Worm (Caenorhabditis elegans) whole organism, L4 larva: ENCODE results near the gene F37A4.6.
"Not testable (repeated sequence)": the region's sequence is repeated elsewhere in the genome, so short reads cannot be mapped to it uniquely, and the experiment has no call there.

Source experiments
- D1046.2 ChIP-seq: fragments of 200-800 bp; sonication (Bioruptor generic); IDR thresholded peaks from 2 replicates; pipeline ENCODE4 v1.3.6; 2022; ENCODE audit warnings: missing genetic modification characterization, missing compliant biosample characterization
- F26F4.8 ChIP-seq: fragments of 200-800 bp; sonication (Bioruptor generic); conservative IDR thresholded peaks from 2 replicates; pipeline ENCODE4 v1.3.6; 2022; ENCODE audit warnings: missing genetic modification characterization, missing compliant biosample characterization
- F44E2.7 ChIP-seq: fragments of 200-800 bp; sonication (Bioruptor generic); IDR thresholded peaks from 2 replicates; pipeline ENCODE4 v2.1.2; 2022; ENCODE audit warnings: missing genetic modification characterization, missing compliant biosample characterization
- Y48G9A.11 ChIP-seq: fragments of 200-800 bp; sonication (Bioruptor generic); IDR thresholded peaks from 2 replicates; pipeline ENCODE4 v1.3.6; 2022; ENCODE audit warnings: missing genetic modification reagents, missing genetic modification characterization, missing compliant biosample characterization
- Y75B8A.6 ChIP-seq: fragments of 200-800 bp; sonication (Bioruptor generic); IDR thresholded peaks from 2 replicates; pipeline ENCODE4 v1.3.6; 2022; ENCODE audit warnings: missing genetic modification reagents, missing genetic modification characterization, missing compliant biosample characterization
- ZK337.2 ChIP-seq: fragments of 200-800 bp; sonication (Bioruptor generic); IDR thresholded peaks from 2 replicates; pipeline ENCODE4 v1.3.6; 2022; ENCODE audit warnings: missing genetic modification reagents, missing genetic modification characterization, missing compliant biosample characterization
- ceh-20 ChIP-seq: fragments of 200-800 bp; sonication (Bioruptor generic); IDR thresholded peaks from 2 replicates; pipeline ENCODE4 v1.3.6; 2022; ENCODE audit warnings: missing genetic modification reagents, missing genetic modification characterization, missing compliant biosample characterization
- ceh-28 ChIP-seq: fragments of 150-350 bp; optimal IDR thresholded peaks from 2 replicates; lab custom pipeline; 2014; ENCODE audit warnings: missing biosample characterization, missing genetic modification reagents, missing genetic modification characterization
- ceh-44 ChIP-seq: fragments of 200-800 bp; sonication (Bioruptor generic); IDR thresholded peaks from 2 replicates; pipeline ENCODE4 v1.3.6; 2022; ENCODE audit warnings: missing genetic modification reagents, missing genetic modification characterization, missing compliant biosample characterization
- ctbp-1 ChIP-seq: fragments of 200-800 bp; sonication (Bioruptor generic); IDR thresholded peaks from 2 replicates; pipeline ENCODE4 v1.3.6; 2022; ENCODE audit warnings: missing genetic modification reagents, missing genetic modification characterization, missing compliant biosample characterization
- daf-12 ChIP-seq: fragments of 150-350 bp; optimal IDR thresholded peaks from 2 replicates; lab custom pipeline; 2014; ENCODE audit warnings: missing biosample characterization, missing genetic modification reagents, missing genetic modification characterization
- daf-16 ChIP-seq, 3 experiments: sonication (generic microtip); optimal IDR thresholded peaks; 2 replicates each; lab custom pipeline; 2016 to 2017; ENCODE audit warnings: missing genetic modification characterization in 3 of 3, missing genetic modification reagents in 3 of 3, mild to moderate bottlenecking in 2 of 3, missing compliant biosample characterization in 2 of 3, missing biosample characterization in 1 of 3, moderate library complexity in 1 of 3
- daf-19 ChIP-seq: fragments of 200-800 bp; sonication (Bioruptor generic); conservative IDR thresholded peaks from 2 replicates; pipeline ENCODE4 v1.3.6; 2022; ENCODE audit warnings: missing genetic modification characterization, missing compliant biosample characterization
- dmd-6 ChIP-seq: fragments of 200-800 bp; sonication (Bioruptor generic); IDR thresholded peaks from 2 replicates; pipeline ENCODE4 v1.3.6; 2022; ENCODE audit warnings: missing genetic modification reagents, missing genetic modification characterization, missing compliant biosample characterization
- dmd-8 ChIP-seq: fragments of 200-800 bp; sonication (Bioruptor generic); IDR thresholded peaks from 2 replicates; pipeline ENCODE4 v1.3.6; 2022; ENCODE audit warnings: missing genetic modification characterization, missing compliant biosample characterization
- dmd-9 ChIP-seq: fragments of 200-800 bp; sonication (Bioruptor generic); IDR thresholded peaks from 2 replicates; pipeline ENCODE4 v1.3.6; 2022; ENCODE audit warnings: missing genetic modification reagents, missing genetic modification characterization, missing compliant biosample characterization
- egl-43 ChIP-seq: fragments of 200-800 bp; sonication (Bioruptor generic); IDR thresholded peaks from 2 replicates; pipeline ENCODE4 v1.3.6; 2022; ENCODE audit warnings: missing genetic modification reagents, missing genetic modification characterization, missing compliant biosample characterization
- fkh-10 ChIP-seq: fragments of 150-350 bp; optimal IDR thresholded peaks from 2 replicates; lab custom pipeline; 2014; ENCODE audit warnings: missing biosample characterization, missing genetic modification reagents, missing genetic modification characterization
- hlh-30 ChIP-seq: sonication (generic microtip); optimal IDR thresholded peaks from 2 replicates; lab custom pipeline; 2017; ENCODE audit warnings: antibody characterized with exemption, mild to moderate bottlenecking, missing genetic modification characterization, missing compliant biosample characterization; ENCODE audit not compliant: insufficient read depth
- hmg-1.1 ChIP-seq: fragments of 200-800 bp; sonication (Bioruptor generic); IDR thresholded peaks from 2 replicates; pipeline ENCODE4 v1.3.6; 2022; ENCODE audit warnings: missing genetic modification reagents, missing genetic modification characterization, missing compliant biosample characterization
- lim-7 ChIP-seq: fragments of 200-800 bp; sonication (Bioruptor generic); IDR thresholded peaks from 2 replicates; pipeline ENCODE4 v1.3.6; 2022; ENCODE audit warnings: missing genetic modification characterization, missing compliant biosample characterization
- lin-1 ChIP-seq: fragments of 200-800 bp; sonication (Bioruptor generic); IDR thresholded peaks from 2 replicates; pipeline ENCODE4 v1.3.6; 2022; ENCODE audit warnings: missing genetic modification reagents, missing genetic modification characterization, missing compliant biosample characterization
- lin-38 ChIP-seq: fragments of 200-800 bp; sonication (Bioruptor generic); IDR thresholded peaks from 2 replicates; pipeline ENCODE4 v1.3.6; 2022; ENCODE audit warnings: missing genetic modification reagents, missing genetic modification characterization, missing compliant biosample characterization
- lir-3 ChIP-seq: sonication (generic microtip); optimal IDR thresholded peaks from 2 replicates; lab custom pipeline; 2016; ENCODE audit warnings: mild to moderate bottlenecking, missing genetic modification characterization, missing compliant biosample characterization
- lsy-2 ChIP-seq, 2 experiments: fragments of 150-350 bp in 1 of 2; sonication (generic microtip) in 1 of 2; optimal IDR thresholded peaks; 2 replicates each; lab custom pipeline; 2014 to 2017; ENCODE audit warnings: missing biosample characterization in 2 of 2, missing genetic modification characterization in 2 of 2
- madf-5 ChIP-seq, 2 experiments: fragments of 200-800 bp; sonication (Bioruptor generic); IDR thresholded peaks; 2 replicates each; pipeline ENCODE4 v1.3.6; 2022; ENCODE audit warnings: missing compliant biosample characterization in 2 of 2, missing genetic modification characterization in 2 of 2
- madf-9 ChIP-seq: fragments of 200-800 bp; sonication (Bioruptor generic); conservative IDR thresholded peaks from 2 replicates; pipeline ENCODE4 v1.3.6; 2022; ENCODE audit warnings: missing genetic modification reagents, missing genetic modification characterization, missing compliant biosample characterization
- mep-1 ChIP-seq: fragments of 150-350 bp; sonication (generic microtip); optimal IDR thresholded peaks from 3 replicates; lab custom pipeline; 2014; ENCODE audit warnings: missing biosample characterization, missing genetic modification characterization
- mxl-2 ChIP-seq: fragments of 200-800 bp; sonication (Bioruptor generic); conservative IDR thresholded peaks from 2 replicates; pipeline ENCODE4 v1.3.6; 2022; ENCODE audit warnings: missing genetic modification reagents, missing genetic modification characterization, missing compliant biosample characterization
- nhr-11 ChIP-seq: fragments of 150-350 bp; optimal IDR thresholded peaks from 2 replicates; lab custom pipeline; 2014; ENCODE audit warnings: missing biosample characterization, missing genetic modification characterization
- nhr-111 ChIP-seq: fragments of 200-800 bp; sonication (Bioruptor generic); optimal IDR thresholded peaks from 2 replicates; lab custom pipeline; 2018; ENCODE audit warnings: mild to moderate bottlenecking, missing genetic modification characterization, missing compliant biosample characterization
- nhr-41 ChIP-seq: fragments of 200-800 bp; sonication (Bioruptor generic); IDR thresholded peaks from 2 replicates; pipeline ENCODE4 v1.3.6; 2022; ENCODE audit warnings: missing genetic modification reagents, missing genetic modification characterization, missing compliant biosample characterization
- nhr-48 ChIP-seq: sonication (generic microtip); optimal IDR thresholded peaks from 2 replicates; lab custom pipeline; 2016; ENCODE audit warnings: mild to moderate bottlenecking, missing genetic modification characterization, missing compliant biosample characterization
- pha-4 ChIP-seq, 2 experiments: fragments of 150-350 bp in 1 of 2; fragments of 200-800 bp in 1 of 2; sonication (Bioruptor generic) in 1 of 2; IDR thresholded peaks in 1 of 2; optimal IDR thresholded peaks in 1 of 2; 2 replicates each; pipeline versions ENCODE4 v1.3.6 to Lab custom; 2014 to 2022; ENCODE audit warnings: missing genetic modification characterization in 2 of 2, missing genetic modification reagents in 2 of 2, missing biosample characterization in 1 of 2, missing compliant biosample characterization in 1 of 2
- rbr-2 ChIP-seq: sonication (generic microtip); optimal IDR thresholded peaks from 2 replicates; lab custom pipeline; 2016; ENCODE audit warnings: missing genotype, missing genetic modification characterization, missing compliant biosample characterization
- set-16 ChIP-seq: fragments of 200-800 bp; sonication (Bioruptor generic); IDR thresholded peaks from 2 replicates; pipeline ENCODE4 v1.3.6; 2022; ENCODE audit warnings: missing genetic modification reagents, missing genetic modification characterization, missing compliant biosample characterization
- spr-3 ChIP-seq: fragments of 200-800 bp; sonication (Bioruptor generic); optimal IDR thresholded peaks from 2 replicates; lab custom pipeline; 2018; ENCODE audit warnings: mild to moderate bottlenecking, missing genetic modification characterization, missing compliant biosample characterization
- tra-1 ChIP-seq: fragments of 200-800 bp; sonication (Bioruptor generic); IDR thresholded peaks from 2 replicates; pipeline ENCODE4 v1.3.6; 2022; ENCODE audit warnings: missing genetic modification reagents, missing genetic modification characterization, missing compliant biosample characterization
- unc-62 ChIP-seq, 3 experiments: fragments of 150-350 bp in 1 of 3; sonication (generic microtip); optimal IDR thresholded peaks in 2 of 3; peaks in 1 of 3; 1 replicate in 1 of 3; 2 replicates in 2 of 3; lab custom pipeline; 2014 to 2017; ENCODE audit warnings: missing biosample characterization in 3 of 3, missing genetic modification characterization in 3 of 3, missing genetic modification reagents in 3 of 3, missing genotype in 1 of 3
- vab-7 ChIP-seq: fragments of 200-800 bp; sonication (Bioruptor generic); IDR thresholded peaks from 2 replicates; pipeline ENCODE4 v1.3.6; 2022; ENCODE audit warnings: missing genetic modification reagents, missing genetic modification characterization, missing compliant biosample characterization
- zfp-3 ChIP-seq: fragments of 200-800 bp; sonication (Bioruptor generic); conservative IDR thresholded peaks from 2 replicates; pipeline ENCODE4 v1.3.6; 2022; ENCODE audit warnings: missing genetic modification reagents, missing genetic modification characterization, missing compliant biosample characterization
- zip-11 ChIP-seq: fragments of 200-800 bp; sonication (Bioruptor generic); IDR thresholded peaks from 2 replicates; pipeline ENCODE4 v1.3.6; 2022; ENCODE audit warnings: missing genetic modification characterization, missing compliant biosample characterization
- zip-2 ChIP-seq: fragments of 150-350 bp; optimal IDR thresholded peaks from 2 replicates; lab custom pipeline; 2014; ENCODE audit warnings: missing biosample characterization, missing genetic modification characterization
- ztf-11 ChIP-seq: fragments of 150-350 bp; optimal IDR thresholded peaks from 2 replicates; lab custom pipeline; 2014; ENCODE audit warnings: missing biosample characterization, missing genetic modification characterization

The F37A4.6 gene

DNA sequence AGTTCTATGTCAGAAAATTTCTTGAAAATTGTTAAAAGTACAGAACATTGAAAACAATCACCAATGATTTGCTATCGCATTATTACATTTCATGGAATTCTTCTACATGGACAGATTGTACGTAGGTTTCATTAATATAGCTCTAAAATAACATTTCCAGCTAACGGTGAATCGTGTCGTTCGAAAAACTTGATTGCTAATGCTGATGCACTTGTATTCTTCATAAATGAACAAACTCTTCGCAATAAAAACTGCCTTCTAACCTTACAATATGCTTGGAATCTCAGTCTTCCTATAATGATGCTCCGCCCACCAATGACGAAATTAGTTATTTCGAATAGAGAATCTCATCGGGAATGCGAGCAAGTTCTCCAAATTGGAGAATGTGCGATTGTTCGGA lies at the start of gene F37A4.6:
Gene F37A4.6 (plus strand): TSS at position 301 of the 400 bp plus-strand sequence.
- TF ChIP-seq spr-3 (no peak), zip-2 (tag; lab: Kevin White, UChicago) (no peak), rbr-2 (tag; lab: Kevin White, UChicago) (no peak), daf-19 (GFP tag; lab: Robert Waterston, UW) (no peak), zip-11 (GFP tag; lab: Robert Waterston, UW) (no peak), nhr-48 (no peak), unc-62 (GFP tag; optimal IDR thresholded peaks at IDR 0.05 in 1 of 2; lab: Kevin White, UChicago) (no peak), unc-62 (tag; optimal IDR thresholded peaks at IDR 0.05; lab: Kevin White, UChicago) (no peak), mxl-2 (no peak), lir-3 (tag; lab: Kevin White, UChicago) (no peak), fkh-10 (no peak), nhr-11 (tag; lab: Kevin White, UChicago) (no peak), nhr-111 (GFP tag; lab: Kevin White, UChicago) (no peak), dmd-8 (GFP tag; lab: Robert Waterston, UW) (no peak), daf-16 (GFP tag; optimal IDR thresholded peaks at IDR 0.05; lab: Kevin White, UChicago) (no peak), daf-16 (tag; optimal IDR thresholded peaks at IDR 0.05; lab: Kevin White, UChicago) (no peak), ceh-20 (GFP tag; lab: Robert Waterston, UW) (no peak), ceh-28 (tag; lab: Kevin White, UChicago) (no peak), madf-9 (no peak), dmd-9 (GFP tag; lab: Robert Waterston, UW) (no peak)
- TF ChIP-seq, all 104 proteins: peak for 0

DNA sequence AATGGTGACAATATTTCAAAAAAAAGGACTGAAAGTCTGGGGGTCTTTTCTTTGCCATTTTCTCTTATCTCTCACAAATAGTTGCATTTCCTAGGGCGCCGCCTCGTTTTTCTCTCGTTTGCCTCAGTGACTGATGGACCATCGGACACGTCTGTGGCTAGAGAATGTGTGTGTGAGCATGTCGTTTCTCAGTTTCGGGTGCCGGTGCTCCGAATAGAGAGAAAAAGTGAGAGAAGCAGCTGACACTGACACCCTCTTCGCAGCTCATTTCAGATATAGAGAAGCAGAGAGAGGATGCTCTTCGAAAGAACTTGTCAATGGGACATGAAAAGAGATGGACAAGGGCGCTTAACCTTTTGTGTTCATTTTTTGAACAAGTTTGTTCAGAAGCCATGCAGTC lies 49.8 kb upstream of the F37A4.6 start:
- peak; percentile 26; the same call in 1 of the 2 replicates for TF ChIP-seq ctbp-1 (GFP tag; lab: Robert Waterston, UW)
- TF ChIP-seq nhr-11 (tag; lab: Kevin White, UChicago): peak; percentile 31
- peak in 1 of 2 experiments; percentile 15 for TF ChIP-seq lsy-2 (tag; optimal IDR thresholded peaks at IDR 0.05; lab: Kevin White, UChicago)
- TF ChIP-seq daf-12 (tag; lab: Kevin White, UChicago): no peak
- TF ChIP-seq ztf-11 (tag; lab: Kevin White, UChicago): no peak
- peak in 1 of 2 experiments; percentile 78 for TF ChIP-seq unc-62 (GFP tag; optimal IDR thresholded peaks at IDR 0.05 in 1 of 2; lab: Kevin White, UChicago)
- no peak for TF ChIP-seq unc-62 (tag; optimal IDR thresholded peaks at IDR 0.05; lab: Kevin White, UChicago)
- peak; percentile 37 for TF ChIP-seq mep-1 (tag; lab: Kevin White, UChicago)
- TF ChIP-seq hlh-30 (tag; lab: Kevin White, UChicago): peak; percentile 50
- TF ChIP-seq, all 104 proteins: peak for 6

DNA sequence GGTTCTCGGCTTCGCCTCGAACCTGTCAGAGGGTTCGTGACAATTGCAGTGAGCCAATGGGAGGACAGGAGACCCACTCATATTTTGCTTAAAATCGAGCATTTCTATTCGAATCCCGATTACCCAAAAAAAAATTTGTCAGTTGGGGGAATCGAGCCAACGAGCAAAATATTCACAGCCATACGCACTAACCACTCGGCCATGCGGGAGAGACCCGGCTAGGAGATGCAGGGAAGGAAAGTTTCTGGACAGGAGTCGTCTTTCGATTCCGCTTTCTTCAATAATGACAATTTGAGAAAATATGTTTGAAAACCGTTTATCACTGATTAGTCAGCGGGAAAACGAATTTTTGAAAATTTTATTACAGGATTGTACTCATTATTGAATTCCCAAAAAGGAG lies 44.0 kb upstream of the F37A4.6 start:
- TF ChIP-seq F44E2.7 (GFP tag; lab: Robert Waterston, UW): peak; percentile 90
- 0 out of 2 replicates have a peak, but pooled peaks have one; percentile 28 for TF ChIP-seq ceh-20 (GFP tag; lab: Robert Waterston, UW)
- peak; percentile 63; the same call in 1 of the 2 replicates for TF ChIP-seq Y75B8A.6
- TF ChIP-seq hmg-1.1 (GFP tag; lab: Robert Waterston, UW): peak; percentile 79
- peak; percentile 81 for TF ChIP-seq F26F4.8
- TF ChIP-seq nhr-41 (GFP tag; lab: Robert Waterston, UW): peak; percentile 90
- peak in 1 of 2 experiments; percentile 56; a peak in 1 of 4 replicates for TF ChIP-seq madf-5 (GFP tag; IDR thresholded peaks at IDR 0.05; lab: Robert Waterston, UW)
- TF ChIP-seq vab-7 (GFP tag; lab: Robert Waterston, UW): peak; percentile 92
- TF ChIP-seq set-16 (GFP tag; lab: Robert Waterston, UW): peak; percentile 47
- peak; percentile 79 for TF ChIP-seq pha-4 (GFP tag; IDR thresholded peaks at IDR 0.05; lab: Robert Waterston, UW)
- not testable (repeated sequence) for TF ChIP-seq pha-4 (tag; optimal IDR thresholded peaks at IDR 0.05; lab: Kevin White, UChicago)
- peak; percentile 98 for TF ChIP-seq lim-7
- TF ChIP-seq lin-1 (GFP tag; lab: Robert Waterston, UW): peak; percentile 61; the same call in 1 of the 2 replicates
- peak; percentile 83 for TF ChIP-seq lin-38
- TF ChIP-seq madf-9: peak; percentile 77
- peak; percentile 69 for TF ChIP-seq dmd-9 (GFP tag; lab: Robert Waterston, UW)
- peak; percentile 95 for TF ChIP-seq egl-43
- TF ChIP-seq Y48G9A.11 (GFP tag; lab: Robert Waterston, UW): peak; percentile 76
- TF ChIP-seq zfp-3 (GFP tag; lab: Robert Waterston, UW): 0 out of 2 replicates have a peak, but pooled peaks have one; percentile 35
- peak; percentile 91 for TF ChIP-seq D1046.2
- TF ChIP-seq ZK337.2 (GFP tag; lab: Robert Waterston, UW): peak; percentile 62; the same call in 1 of the 2 replicates
- TF ChIP-seq ceh-44 (GFP tag; lab: Robert Waterston, UW): peak; percentile 50; the same call in 1 of the 2 replicates
- peak; percentile 58; the same call in 1 of the 2 replicates for TF ChIP-seq tra-1 (GFP tag; lab: Robert Waterston, UW)
- peak; percentile 39; the same call in 1 of the 2 replicates for TF ChIP-seq dmd-6 (GFP tag; lab: Robert Waterston, UW)
- peak; percentile 59; the same call in 1 of the 2 replicates for TF ChIP-seq mxl-2
- peak; percentile 76 for TF ChIP-seq ctbp-1 (GFP tag; lab: Robert Waterston, UW)
